Worm (Caenorhabditis elegans): ENCODE data around the gene sams-3.

ce11 chrIV:5847986-5848707 lies at the start of gene sams-3:
- TF ChIP-seq B0310.2 (tag; optimal IDR thresholded peaks at IDR 0.05) = no peak
- TF ChIP-seq ama-1 (optimal IDR thresholded peaks at IDR 0.05) = no peak
- no peak for TF ChIP-seq flt-1 (GFP tag; IDR thresholded peaks at IDR 0.05)
- no peak for TF ChIP-seq tbx-37 (GFP tag; conservative IDR thresholded peaks at IDR 0.05)
- peak; percentile 25 for TF ChIP-seq F13C5.2 (tag; optimal IDR thresholded peaks at IDR 0.05)
- TF ChIP-seq hmbx-1 (tag; optimal IDR thresholded peaks at IDR 0.05) = no peak
- TF ChIP-seq ceh-36 (tag; optimal IDR thresholded peaks at IDR 0.05) = no peak
- no peak for TF ChIP-seq scrt-1 (GFP tag; IDR thresholded peaks at IDR 0.05)

Measured in whole organism, early embryonic.